Worm (Caenorhabditis elegans): Measurements from ENCODE around the gene oac-29.
A peak's percentile ranks its signal among the peaks of the same experiment; 100 is the strongest.

Gene oac-29

DNA sequence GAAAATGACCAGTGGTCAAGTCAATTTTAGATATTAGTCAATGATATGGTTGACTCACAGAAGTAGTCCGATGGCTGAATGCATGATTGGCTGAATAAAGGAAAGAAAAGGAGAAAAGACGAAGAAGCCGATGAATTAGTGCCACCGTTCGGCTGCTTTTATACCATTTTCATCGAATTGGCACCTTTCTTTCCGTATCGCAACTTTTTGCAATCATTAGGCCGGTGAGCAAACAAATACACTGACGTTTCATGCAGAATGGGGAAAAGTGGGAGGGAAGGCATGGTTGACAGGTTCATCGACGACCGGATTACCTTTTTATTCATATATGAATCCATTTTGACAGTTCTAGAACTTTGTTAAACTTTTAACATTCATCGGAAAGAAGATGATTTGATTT, 14.3 kb downstream of the oac-29 start, which contains the start of gene idpc-2:
Gene idpc-2 (minus strand): TSS at position 101 of the 400 bp plus-strand sequence.
- no peak for TF ChIP-seq nhr-85 (tag)
- no peak for TF ChIP-seq mef-2 (tag; optimal IDR thresholded peaks at IDR 0.05)
- no peak for TF ChIP-seq unc-62 (GFP tag; optimal IDR thresholded peaks at IDR 0.05)
- TF ChIP-seq nhr-237 (tag; optimal IDR thresholded peaks at IDR 0.05), result no peak
- no peak for TF ChIP-seq unc-30 (tag; optimal IDR thresholded peaks at IDR 0.05)
- TF ChIP-seq lin-14 (GFP tag; optimal IDR thresholded peaks at IDR 0.05), result no peak
- TF ChIP-seq fkh-8 (tag; optimal IDR thresholded peaks at IDR 0.05), result no peak
- TF ChIP-seq elt-3 (tag; optimal IDR thresholded peaks at IDR 0.05), result no peak
- TF ChIP-seq unc-98 (GFP tag; IDR thresholded peaks at IDR 0.05), result no peak

DNA sequence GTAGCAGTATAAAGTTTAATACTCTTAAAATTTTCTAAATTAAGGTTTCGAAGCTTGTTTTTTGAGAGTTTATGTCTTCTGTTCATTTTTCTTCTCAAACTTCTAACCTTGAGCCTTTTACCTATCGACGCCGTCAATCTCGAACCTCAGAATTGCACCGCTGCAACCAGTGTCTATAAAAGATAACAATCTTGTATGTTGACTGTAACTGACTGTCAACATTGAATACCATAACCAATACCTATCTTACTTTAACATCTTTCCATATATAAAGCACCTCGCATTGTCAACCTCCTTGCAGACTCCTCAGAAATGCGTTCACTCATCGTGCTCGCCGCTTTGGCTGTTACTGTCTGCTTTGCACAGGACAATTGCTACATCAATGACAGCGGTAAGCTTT, 16.7 kb downstream of the oac-29 start, which contains the start of gene grd-5:
Gene grd-5 (plus strand): TSS at position 295 of the 400 bp plus-strand sequence.
- TF ChIP-seq rnt-1 (tag; optimal IDR thresholded peaks at IDR 0.05) (peak; percentile 8), lin-14 (GFP tag; optimal IDR thresholded peaks at IDR 0.05) (peak; percentile 38), aly-2 (tag; optimal IDR thresholded peaks at IDR 0.05) (no peak), hpl-2 (GFP tag; optimal IDR thresholded peaks at IDR 0.05) (no peak), nhr-85 (tag) (peak; percentile 79), vab-15 (tag; optimal IDR thresholded peaks at IDR 0.05) (no peak), nhr-76 (tag; optimal IDR thresholded peaks at IDR 0.05) (no peak), C04F5.9 (tag; optimal IDR thresholded peaks at IDR 0.05) (no peak), ces-1 (GFP tag; optimal IDR thresholded peaks at IDR 0.05) (no peak), nhr-90 (tag; optimal IDR thresholded peaks at IDR 0.05; ENCODE audit: poor library complexity) (no peak), ceh-90 (tag; optimal IDR thresholded peaks at IDR 0.05) (no peak), irx-1 (tag; optimal IDR thresholded peaks at IDR 0.05) (no peak)

DNA sequence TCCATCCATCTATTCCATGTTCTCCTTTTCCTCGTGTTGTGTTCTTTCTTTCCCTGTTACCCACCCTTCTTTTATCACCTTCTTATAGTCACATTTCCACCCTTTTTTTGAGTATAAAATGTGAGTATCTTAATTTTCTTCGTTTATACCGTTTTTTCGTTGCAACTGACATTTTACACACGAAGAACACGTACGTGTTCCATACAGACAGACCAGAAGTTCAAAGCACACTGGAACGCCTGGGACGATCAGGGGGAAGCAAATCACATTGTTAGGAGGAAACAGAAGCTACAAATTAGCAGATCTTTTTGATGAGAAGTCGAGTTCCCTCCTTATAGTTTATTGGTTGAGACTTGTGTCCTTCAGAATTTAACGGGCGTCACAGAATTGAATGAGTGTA, 19.8 kb downstream of the oac-29 start:
- TF ChIP-seq tlp-1 (tag; optimal IDR thresholded peaks at IDR 0.05) (no peak), egl-13 (tag; optimal IDR thresholded peaks at IDR 0.05) (no peak), efl-1 (optimal IDR thresholded peaks at IDR 0.05) (no peak), efl-1 (GFP tag; optimal IDR thresholded peaks at IDR 0.05 in 1 of 2) (peak in 1 of 2 experiments; percentile 89), skn-1 (tag; optimal IDR thresholded peaks at IDR 0.05) (no peak), aly-2 (tag; optimal IDR thresholded peaks at IDR 0.05) (peak; percentile 13)

DNA sequence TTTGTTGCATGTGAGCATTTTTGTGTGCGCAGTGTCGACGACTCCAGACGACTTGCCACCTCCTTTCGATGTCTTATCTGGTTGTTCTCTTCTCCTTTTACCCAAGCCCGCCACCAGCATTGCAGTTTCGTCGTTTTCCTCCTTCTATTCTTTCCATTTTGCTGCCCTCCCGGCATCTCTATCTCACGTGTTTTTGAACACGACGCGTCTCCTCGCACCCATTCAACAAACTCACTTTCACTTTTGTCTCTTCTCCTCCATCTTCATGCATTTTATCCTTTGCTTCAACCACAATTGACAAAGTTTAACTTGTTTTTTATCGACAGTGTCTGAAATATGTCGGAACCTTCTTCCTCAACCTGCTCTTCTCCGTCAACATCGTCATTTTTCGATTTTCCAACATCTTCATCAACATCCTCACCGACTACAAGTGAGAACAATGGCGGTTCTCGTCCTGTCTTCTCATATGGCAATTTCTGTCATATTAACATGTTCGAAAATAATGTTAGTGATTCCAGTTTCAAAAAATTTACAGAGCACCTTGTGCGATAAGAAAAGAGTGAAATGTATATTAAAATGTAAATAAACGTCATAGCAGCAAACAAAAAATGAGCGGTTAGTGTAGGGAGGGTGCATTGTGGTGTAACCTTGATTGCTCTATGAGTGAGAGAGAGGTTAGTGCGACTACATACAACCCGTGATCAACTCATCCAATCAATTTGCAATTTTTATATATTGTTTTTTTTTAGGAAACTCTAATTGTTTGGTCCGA, 24.7 kb downstream of the oac-29 start, which contains the start of gene fip-4:
Gene fip-4 (minus strand): TSS at position 636 of the 772 bp plus-strand sequence.
- TF ChIP-seq lin-39 (tag; optimal IDR thresholded peaks at IDR 0.05) (no peak), snpc-4 (tag; optimal IDR thresholded peaks at IDR 0.05) (no peak), mdl-1 (tag; optimal IDR thresholded peaks at IDR 0.05) (peak in 1 of 2 experiments; percentile 77), ets-5 (GFP tag; IDR thresholded peaks at IDR 0.05) (no peak), lin-15B (tag; optimal IDR thresholded peaks at IDR 0.05) (no peak), ceh-63 (GFP tag; optimal IDR thresholded peaks at IDR 0.05) (no peak), efl-1 (optimal IDR thresholded peaks at IDR 0.05) (no peak), efl-1 (GFP tag; optimal IDR thresholded peaks at IDR 0.05 in 1 of 2) (peak in 1 of 2 experiments; percentile 80), unc-30 (tag; optimal IDR thresholded peaks at IDR 0.05) (no peak), nhr-77 (tag; optimal IDR thresholded peaks at IDR 0.05) (no peak), tlp-1 (tag; optimal IDR thresholded peaks at IDR 0.05) (no peak), unc-62 (GFP tag; optimal IDR thresholded peaks at IDR 0.05) (no peak), lsy-2 (tag; optimal IDR thresholded peaks at IDR 0.05) (peak; percentile 6 to 30), F16B12.6 (tag; optimal IDR thresholded peaks at IDR 0.05) (no peak), swsn-7 (tag; optimal IDR thresholded peaks at IDR 0.05) (no peak), skn-1 (tag; optimal IDR thresholded peaks at IDR 0.05) (no peak), nhr-85 (tag) (peak; percentile 87), sox-4 (tag; optimal IDR thresholded peaks at IDR 0.05) (no peak), nhr-12 (tag; optimal IDR thresholded peaks at IDR 0.05) (no peak), ces-1 (GFP tag; optimal IDR thresholded peaks at IDR 0.05) (no peak), fos-1 (tag; optimal IDR thresholded peaks at IDR 0.05) (no peak), lir-3 (tag; optimal IDR thresholded peaks at IDR 0.05; ENCODE audit: poor library complexity) (no peak), efl-3 (GFP tag; optimal IDR thresholded peaks at IDR 0.05) (no peak), blmp-1 (tag; optimal IDR thresholded peaks at IDR 0.05) (peak; percentile 99), nhr-84 (tag; optimal IDR thresholded peaks at IDR 0.05) (no peak), unc-98 (GFP tag; IDR thresholded peaks at IDR 0.05) (no peak), hpl-2 (GFP tag; optimal IDR thresholded peaks at IDR 0.05) (no peak), rnt-1 (tag; optimal IDR thresholded peaks at IDR 0.05) (no peak), vab-15 (tag; optimal IDR thresholded peaks at IDR 0.05) (no peak), hlh-17 (GFP tag; optimal IDR thresholded peaks at IDR 0.05; ENCODE audit: borderline replicate concordance) (no peak), nhr-28 (tag; optimal IDR thresholded peaks at IDR 0.05) (no peak), snu-23 (GFP tag; optimal IDR thresholded peaks at IDR 0.05) (peak; percentile 56), C04F5.9 (tag; optimal IDR thresholded peaks at IDR 0.05) (no peak), sptf-1 (tag; optimal IDR thresholded peaks at IDR 0.05) (no peak)

All from whole organism, L1 larva.